Worm (Caenorhabditis elegans): ENCODE results near the gene gst-39.
A peak's percentile ranks its signal among the peaks of the same experiment; 100 is the strongest.

gst-39 gene

DNA sequence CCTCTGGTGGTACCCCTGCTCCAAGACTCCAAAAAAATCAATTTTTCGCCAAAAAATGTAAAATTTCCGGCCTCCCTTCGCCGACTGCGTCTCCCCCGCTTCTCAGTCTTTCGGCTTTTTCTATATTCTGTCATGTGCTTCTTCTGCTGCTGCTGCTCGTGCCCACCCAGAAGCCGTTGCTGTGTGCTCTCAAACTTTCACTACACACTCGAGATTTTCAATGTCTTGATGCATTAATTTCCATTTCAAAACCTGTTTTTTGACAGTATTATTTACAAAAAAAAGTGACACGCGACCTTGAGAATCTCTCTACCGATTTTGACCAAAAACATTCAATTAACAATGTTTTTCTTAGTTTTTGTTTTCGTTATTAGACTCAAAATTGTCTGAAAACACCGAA lies 37.6 kb upstream of the gst-39 start:
- peak; percentile 52 for TF ChIP-seq hlh-30 (tag; optimal IDR thresholded peaks at IDR 0.05; ENCODE audit: insufficient read depth)
- no peak for TF ChIP-seq pax-1 (tag; optimal IDR thresholded peaks at IDR 0.05)

DNA sequence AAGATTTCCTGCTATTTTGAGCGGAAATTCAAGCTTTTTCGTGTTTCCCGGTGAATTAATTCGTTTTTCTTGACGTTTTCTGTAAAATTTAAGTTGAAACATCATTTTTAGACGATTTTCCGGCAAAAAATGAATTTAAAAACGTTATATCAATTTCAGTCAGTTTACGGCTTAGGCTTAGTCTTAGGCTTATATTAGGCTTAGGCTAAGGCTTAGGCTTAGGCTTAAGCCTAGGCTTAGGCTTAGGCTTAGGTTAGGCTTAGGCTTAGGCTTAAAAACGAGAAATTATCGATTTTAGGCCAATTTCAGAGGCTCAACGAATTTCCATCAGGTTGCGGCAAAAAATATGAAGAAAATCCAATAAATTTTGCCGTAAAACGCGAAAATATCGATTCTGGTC lies 37.2 kb upstream of the gst-39 start:
- no peak for TF ChIP-seq ahr-1 (tag; optimal IDR thresholded peaks at IDR 0.05)
- TF ChIP-seq dmd-4 (tag; optimal IDR thresholded peaks at IDR 0.05; ENCODE audit: borderline replicate concordance), result no peak
- TF ChIP-seq F13H6.1 (tag; optimal IDR thresholded peaks at IDR 0.05), result no peak
- no peak for TF ChIP-seq ceh-19 (GFP tag; optimal IDR thresholded peaks at IDR 0.05)
- no peak for TF ChIP-seq pqm-1 (tag; optimal IDR thresholded peaks at IDR 0.05)
- TF ChIP-seq ceh-22 (tag; optimal IDR thresholded peaks at IDR 0.05), result no peak
- no peak for TF ChIP-seq K02D7.2 (tag; optimal IDR thresholded peaks at IDR 0.05)
- TF ChIP-seq T23F11.4 (GFP tag; optimal IDR thresholded peaks at IDR 0.05), result no peak
- no peak for TF ChIP-seq fax-1 (tag; optimal IDR thresholded peaks at IDR 0.05)
- no peak for TF ChIP-seq unc-42 (tag; optimal IDR thresholded peaks at IDR 0.05)
- no peak for TF ChIP-seq hlh-8 (tag; optimal IDR thresholded peaks at IDR 0.05)
- no peak for TF ChIP-seq npax-4 (tag; optimal IDR thresholded peaks at IDR 0.05)
- no peak for TF ChIP-seq pag-3 (tag; optimal IDR thresholded peaks at IDR 0.05; ENCODE audit: borderline replicate concordance)
- no peak for TF ChIP-seq nhr-232 (tag; optimal IDR thresholded peaks at IDR 0.05)
- no peak for TF ChIP-seq pat-9 (tag; optimal IDR thresholded peaks at IDR 0.05)
- TF ChIP-seq ceh-6 (GFP tag; optimal IDR thresholded peaks at IDR 0.05), result no peak

DNA sequence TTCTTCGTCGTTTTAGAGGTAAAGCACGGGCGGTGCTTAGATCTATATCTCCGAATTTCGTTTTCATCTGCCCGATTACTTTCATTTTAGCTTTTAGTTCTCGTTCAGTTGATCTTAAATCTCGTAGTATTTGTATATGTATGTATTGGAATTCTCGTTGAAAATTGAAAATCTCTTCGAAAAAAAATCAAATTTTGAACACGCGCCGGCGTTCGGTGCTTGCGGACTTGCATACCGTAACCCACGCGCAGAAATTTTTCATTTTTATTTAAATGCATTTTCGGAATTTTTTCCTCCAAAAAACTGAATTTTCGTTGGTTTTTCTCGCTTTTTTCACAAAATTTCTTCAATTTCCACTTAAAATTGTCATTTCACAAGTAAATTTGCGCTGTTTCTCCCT lies 36.4 kb upstream of the gst-39 start:
- TF ChIP-seq pha-2 (tag; optimal IDR thresholded peaks at IDR 0.05) (no peak), pqm-1 (tag; optimal IDR thresholded peaks at IDR 0.05) (no peak), eyg-1 (tag; optimal IDR thresholded peaks at IDR 0.05) (no peak), F13H6.1 (tag; optimal IDR thresholded peaks at IDR 0.05) (no peak), ceh-22 (tag; optimal IDR thresholded peaks at IDR 0.05) (no peak), dve-1 (tag; optimal IDR thresholded peaks at IDR 0.05) (no peak), hlh-13 (GFP tag; optimal IDR thresholded peaks at IDR 0.05) (no peak), pag-3 (tag; optimal IDR thresholded peaks at IDR 0.05; ENCODE audit: borderline replicate concordance) (no peak), tbx-7 (tag; optimal IDR thresholded peaks at IDR 0.05) (no peak), tbx-2 (tag; optimal IDR thresholded peaks at IDR 0.05) (no peak), npax-4 (tag; optimal IDR thresholded peaks at IDR 0.05) (no peak), fkh-6 (tag; optimal IDR thresholded peaks at IDR 0.05) (no peak)

DNA sequence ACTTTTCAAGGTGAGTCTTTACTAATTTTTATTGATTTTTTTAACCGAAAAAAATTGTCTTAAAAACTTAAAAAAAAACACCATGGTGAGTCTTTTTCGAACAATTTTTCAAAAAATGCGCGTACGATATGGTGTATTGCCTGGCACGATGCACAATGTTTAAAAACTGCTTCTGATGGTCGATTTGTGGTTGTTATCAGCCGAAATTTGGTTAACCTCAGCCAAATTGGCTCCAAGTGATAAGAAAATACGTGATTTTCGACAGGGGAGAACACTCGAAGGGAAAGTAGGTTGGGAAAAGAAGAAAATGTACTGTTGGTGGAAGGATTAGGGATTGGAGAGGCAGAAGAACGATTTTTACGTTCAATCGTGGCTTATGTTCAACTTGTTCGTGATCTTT lies 35.8 kb upstream of the gst-39 start:
- TF ChIP-seq pag-3 (tag; optimal IDR thresholded peaks at IDR 0.05; ENCODE audit: borderline replicate concordance) (no peak), elt-2 (tag; optimal IDR thresholded peaks at IDR 0.05) (peak; percentile 67), zip-5 (tag; optimal IDR thresholded peaks at IDR 0.05) (no peak)

DNA sequence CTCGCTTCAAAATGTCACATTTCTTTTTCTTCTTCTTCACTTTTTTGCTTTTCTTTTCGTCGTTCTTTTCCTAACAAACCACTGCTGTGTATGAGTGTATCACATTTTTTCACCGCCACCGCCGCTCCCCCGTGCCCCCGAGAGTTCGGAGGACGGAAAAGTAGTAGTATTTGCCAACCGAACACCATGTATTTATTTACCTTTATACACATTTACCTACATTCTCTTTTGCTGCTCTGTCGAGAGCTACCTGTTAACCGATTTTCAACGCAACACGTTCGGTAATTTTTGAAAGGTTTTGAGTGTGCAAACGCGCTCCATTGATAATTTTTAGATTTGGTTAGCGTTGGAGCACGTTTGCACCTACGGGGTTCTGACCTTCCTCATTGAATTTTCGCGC lies 34.5 kb upstream of the gst-39 start:
- TF ChIP-seq ahr-1 (tag; optimal IDR thresholded peaks at IDR 0.05) (no peak), ceh-2 (tag; optimal IDR thresholded peaks at IDR 0.05) (no peak), hlh-30 (tag; optimal IDR thresholded peaks at IDR 0.05; ENCODE audit: insufficient read depth) (no peak), fkh-6 (tag; optimal IDR thresholded peaks at IDR 0.05) (no peak), ceh-6 (GFP tag; optimal IDR thresholded peaks at IDR 0.05) (no peak), fkh-10 (GFP tag; optimal IDR thresholded peaks at IDR 0.05) (no peak), sox-4 (tag; optimal IDR thresholded peaks at IDR 0.05) (no peak), ceh-30 (tag; optimal IDR thresholded peaks at IDR 0.05) (no peak), nfya-1 (tag; optimal IDR thresholded peaks at IDR 0.05) (no peak), ceh-14 (tag; optimal IDR thresholded peaks at IDR 0.05) (no peak), tbx-7 (tag; optimal IDR thresholded peaks at IDR 0.05) (no peak), eyg-1 (tag; optimal IDR thresholded peaks at IDR 0.05) (no peak), sox-2 (GFP tag; IDR thresholded peaks at IDR 0.05) (no peak), lin-11 (tag; optimal IDR thresholded peaks at IDR 0.05) (no peak), fax-1 (tag; optimal IDR thresholded peaks at IDR 0.05) (no peak), nhr-232 (tag; optimal IDR thresholded peaks at IDR 0.05) (no peak)
